Fruit fly (Drosophila melanogaster) whole organism, prepupa: ENCODE measurements around the gene CG31125.

Experiments used
- Blimp-1 ChIP-seq: fragments of 200-800 bp; sonication (Bioruptor generic); optimal IDR thresholded peaks from 3 replicates; lab custom pipeline; 2017; ENCODE audit warnings: missing biosample characterization, missing genetic modification characterization, mild to moderate bottlenecking, moderate library complexity, missing genetic modification reagents
- CG10631 ChIP-seq: fragments of 200-800 bp; sonication (Bioruptor generic); optimal IDR thresholded peaks from 2 replicates; lab custom pipeline; 2016; ENCODE audit warnings: missing biosample characterization, missing genetic modification characterization
- CG10669 ChIP-seq: fragments of 200-800 bp; sonication (Bioruptor generic); optimal IDR thresholded peaks from 3 replicates; lab custom pipeline; 2018; ENCODE audit warnings: missing biosample characterization, mild to moderate bottlenecking, missing genetic modification characterization, moderate library complexity
- CG11294 ChIP-seq: fragments of 200-800 bp; sonication (Bioruptor generic); IDR thresholded peaks from 2 replicates; pipeline ENCODE4 v1.3.6; 2022; ENCODE audit warnings: missing biosample characterization, missing genetic modification characterization
- CG15336 ChIP-seq: fragments of 200-800 bp; sonication (Bioruptor generic); IDR thresholded peaks from 2 replicates; pipeline ENCODE4 v1.3.6; 2022; ENCODE audit warnings: missing biosample characterization, missing genetic modification characterization
- CG1621 ChIP-seq: fragments of 200-800 bp; sonication (Bioruptor generic); optimal IDR thresholded peaks from 3 replicates; lab custom pipeline; 2018; ENCODE audit warnings: missing biosample characterization, mild to moderate bottlenecking, missing genetic modification characterization
- CG3032 ChIP-seq: fragments of 200-800 bp; optimal IDR thresholded peaks from 2 replicates; lab custom pipeline; 2019; ENCODE audit warnings: missing biosample characterization, mild to moderate bottlenecking, missing genetic modification characterization, moderate library complexity
- CG32006 ChIP-seq: fragments of 200-800 bp; sonication (Bioruptor generic); optimal IDR thresholded peaks from 3 replicates; lab custom pipeline; 2017; ENCODE audit warnings: missing biosample characterization, mild to moderate bottlenecking, missing genetic modification characterization
- CG34406 ChIP-seq: fragments of 200-800 bp; sonication (Bioruptor generic); optimal IDR thresholded peaks from 3 replicates; lab custom pipeline; 2016; ENCODE audit warnings: missing biosample characterization, missing genetic modification characterization
- CG6163 ChIP-seq: fragments of 200-800 bp; sonication (Bioruptor generic); IDR thresholded peaks from 3 replicates; pipeline ENCODE4 v1.3.6; 2022; ENCODE audit warnings: missing biosample characterization, missing genetic modification characterization
- CG6276 ChIP-seq: fragments of 200-800 bp; sonication (Bioruptor generic); optimal IDR thresholded peaks from 2 replicates; lab custom pipeline; 2017; ENCODE audit warnings: missing biosample characterization, mild to moderate bottlenecking, missing genetic modification characterization
- CG6792 ChIP-seq: fragments of 200-800 bp; sonication (Bioruptor generic); optimal IDR thresholded peaks from 3 replicates; lab custom pipeline; 2016; ENCODE audit warnings: missing biosample characterization, missing genetic modification characterization
- CG6808 ChIP-seq: fragments of 200-800 bp; sonication (Bioruptor generic); optimal IDR thresholded peaks from 3 replicates; lab custom pipeline; 2017; ENCODE audit warnings: missing biosample characterization, missing genetic modification characterization, mild to moderate bottlenecking, moderate library complexity, missing genetic modification reagents
- CG6854 ChIP-seq: fragments of 200-800 bp; sonication (Bioruptor generic); optimal IDR thresholded peaks from 2 replicates; lab custom pipeline; 2017; ENCODE audit warnings: missing biosample characterization, mild to moderate bottlenecking, missing genetic modification characterization
- CG8119 ChIP-seq: fragments of 200-800 bp; sonication (Bioruptor generic); IDR thresholded peaks from 3 replicates; pipeline ENCODE4 v1.3.6; 2022; ENCODE audit warnings: missing biosample characterization, missing genetic modification characterization
- CG8319 ChIP-seq: fragments of 200-800 bp; sonication (Bioruptor generic); optimal IDR thresholded peaks from 3 replicates; lab custom pipeline; 2016; ENCODE audit warnings: missing biosample characterization, missing genetic modification characterization
- CG9139 ChIP-seq: fragments of 200-800 bp; sonication (Bioruptor generic); optimal IDR thresholded peaks from 3 replicates; lab custom pipeline; 2017; ENCODE audit warnings: missing biosample characterization, mild to moderate bottlenecking, missing genetic modification characterization
- Eip75B ChIP-seq: fragments of 200-800 bp; sonication (Bioruptor generic); optimal IDR thresholded peaks from 3 replicates; lab custom pipeline; 2016; ENCODE audit warnings: missing biosample characterization, missing genetic modification characterization
- Eip78C ChIP-seq: fragments of 200-800 bp; sonication (Bioruptor generic); peaks from one replicate; lab custom pipeline; 2016; ENCODE audit warnings: missing biosample characterization, missing genetic modification characterization
- Eip93F ChIP-seq: fragments of 200-800 bp; sonication (Bioruptor generic); optimal IDR thresholded peaks from 2 replicates; lab custom pipeline; 2016; ENCODE audit warnings: missing biosample characterization, mild to moderate bottlenecking, missing genetic modification characterization
- Ets21C ChIP-seq: fragments of 200-800 bp; sonication (Bioruptor generic); optimal IDR thresholded peaks from 3 replicates; lab custom pipeline; 2016; ENCODE audit warnings: missing biosample characterization, missing genetic modification characterization
- Ets96B ChIP-seq: fragments of 200-800 bp; optimal IDR thresholded peaks from 2 replicates; lab custom pipeline; 2019; ENCODE audit warnings: missing biosample characterization, mild to moderate bottlenecking, missing genetic modification characterization, moderate library complexity
- Gug ChIP-seq: fragments of 200-800 bp; sonication (Bioruptor generic); IDR thresholded peaks from 2 replicates; pipeline ENCODE4 v1.3.6; 2022; ENCODE audit warnings: missing biosample characterization, missing genetic modification characterization
- Hr39 ChIP-seq: fragments of 200-800 bp; sonication (Bioruptor generic); optimal IDR thresholded peaks from 2 replicates; lab custom pipeline; 2016; ENCODE audit warnings: missing biosample characterization, missing genetic modification characterization
- Hr4 ChIP-seq: fragments of 200-800 bp; sonication (Bioruptor generic); optimal IDR thresholded peaks from 3 replicates; lab custom pipeline; 2016; ENCODE audit warnings: missing biosample characterization, missing genetic modification characterization
- Lpt ChIP-seq: fragments of 200-800 bp; sonication (Bioruptor generic); optimal IDR thresholded peaks from 3 replicates; lab custom pipeline; 2016; ENCODE audit warnings: missing biosample characterization, missing genetic modification characterization
- OdsH ChIP-seq: fragments of 200-800 bp; sonication (Bioruptor generic); optimal IDR thresholded peaks from 3 replicates; lab custom pipeline; 2016; ENCODE audit warnings: missing biosample characterization, missing genetic modification characterization
- Smox ChIP-seq: fragments of 200-800 bp; sonication (Bioruptor generic); optimal IDR thresholded peaks from 3 replicates; lab custom pipeline; 2016; ENCODE audit warnings: missing biosample characterization, missing genetic modification characterization
- Sox102F ChIP-seq: fragments of 200-800 bp; sonication (Bioruptor generic); optimal IDR thresholded peaks from 2 replicates; lab custom pipeline; 2016; ENCODE audit warnings: missing biosample characterization, mild to moderate bottlenecking, missing genetic modification characterization
- Sox14 ChIP-seq: fragments of 200-800 bp; sonication (Bioruptor generic); optimal IDR thresholded peaks from 3 replicates; lab custom pipeline; 2016; ENCODE audit warnings: missing biosample characterization, missing genetic modification characterization
- Sox15 ChIP-seq: fragments of 200-800 bp; sonication (Bioruptor generic); optimal IDR thresholded peaks from 3 replicates; lab custom pipeline; 2016; ENCODE audit warnings: missing biosample characterization, missing genetic modification characterization
- achi ChIP-seq: fragments of 200-800 bp; sonication (Bioruptor generic); optimal IDR thresholded peaks from 3 replicates; lab custom pipeline; 2016; ENCODE audit warnings: missing biosample characterization, missing genetic modification characterization
- acj6 ChIP-seq: fragments of 200-800 bp; sonication (Bioruptor generic); optimal IDR thresholded peaks from 3 replicates; lab custom pipeline; 2016; ENCODE audit warnings: missing biosample characterization, missing genetic modification characterization
- cyc ChIP-seq: fragments of 200-800 bp; sonication (Bioruptor generic); optimal IDR thresholded peaks from 3 replicates; lab custom pipeline; 2016; ENCODE audit warnings: missing biosample characterization, missing genetic modification characterization
- dac ChIP-seq: fragments of 200-800 bp; sonication (Bioruptor generic); optimal IDR thresholded peaks from 2 replicates; lab custom pipeline; 2017; ENCODE audit warnings: missing biosample characterization, mild to moderate bottlenecking, missing genetic modification characterization
- eg ChIP-seq: fragments of 200-800 bp; sonication (Bioruptor generic); IDR thresholded peaks from 3 replicates; pipeline ENCODE4 v1.3.6; 2022; ENCODE audit warnings: missing biosample characterization, missing genetic modification characterization
- esn ChIP-seq: fragments of 200-800 bp; sonication (Bioruptor generic); optimal IDR thresholded peaks from 2 replicates; lab custom pipeline; 2016; ENCODE audit warnings: missing biosample characterization, mild to moderate bottlenecking, missing genetic modification characterization, moderate library complexity
- fkh ChIP-seq: fragments of 200-800 bp; sonication (Bioruptor generic); optimal IDR thresholded peaks from 3 replicates; lab custom pipeline; 2017; ENCODE audit warnings: missing biosample characterization, mild to moderate bottlenecking, missing genetic modification characterization, moderate library complexity
- net ChIP-seq: fragments of 200-800 bp; sonication (Bioruptor generic); optimal IDR thresholded peaks from 3 replicates; lab custom pipeline; 2016; ENCODE audit warnings: missing biosample characterization, missing genetic modification characterization
- pdm3 ChIP-seq: fragments of 200-800 bp; sonication (Bioruptor generic); optimal IDR thresholded peaks from 3 replicates; lab custom pipeline; 2016; ENCODE audit warnings: missing biosample characterization, missing genetic modification characterization
- spab ChIP-seq: fragments of 200-800 bp; sonication (Bioruptor generic); optimal IDR thresholded peaks from 2 replicates; lab custom pipeline; 2017; ENCODE audit warnings: missing biosample characterization, mild to moderate bottlenecking, missing genetic modification characterization, missing genetic modification reagents
- svp ChIP-seq: fragments of 200-800 bp; sonication (Bioruptor generic); peaks from one replicate; lab custom pipeline; 2016; ENCODE audit warnings: missing biosample characterization, missing genetic modification characterization
- topi ChIP-seq: fragments of 200-800 bp; sonication (Bioruptor generic); optimal IDR thresholded peaks from 3 replicates; lab custom pipeline; 2016; ENCODE audit warnings: missing biosample characterization, missing genetic modification characterization
- vri ChIP-seq: fragments of 200-800 bp; sonication (Bioruptor generic); optimal IDR thresholded peaks from 3 replicates; lab custom pipeline; 2016; ENCODE audit warnings: missing biosample characterization, mild to moderate bottlenecking, missing genetic modification characterization

Gene CG31125

dm6 chr3R:24629877-24630808 is 24.5 kb downstream of the CG31125 start, which contains the start of gene Wsck:
TSS of gene Wsck (minus strand) at chr3R:24630075.
- TF ChIP-seq CG6792 (GFP tag; lab: Kevin White, UChicago) (no peak), CG34406 (no peak), CG3032 (tag; lab: Kevin White, UChicago) (no peak), Gug (GFP tag; lab: Robert Waterston, UW) (no peak), Sox15 (GFP tag; lab: Kevin White, UChicago) (no peak), Eip75B (GFP tag; lab: Kevin White, UChicago) (no peak), CG8119 (peak; percentile 21; the same call in 1 of the 3 replicates), net (GFP tag; lab: Kevin White, UChicago) (peak; percentile 24), svp (no peak), Hr39 (GFP tag; lab: Kevin White, UChicago) (no peak), Sox14 (GFP tag; lab: Kevin White, UChicago) (peak; percentile 96), CG6808 (no peak), CG6276 (GFP tag; lab: Kevin White, UChicago) (no peak), CG10669 (GFP tag; lab: Kevin White, UChicago) (no peak), eg (GFP tag; lab: Robert Waterston, UW) (peak; percentile 37; the same call in 1 of the 3 replicates), Eip78C (GFP tag; lab: Kevin White, UChicago) (peak; percentile 71), Lpt (GFP tag; lab: Kevin White, UChicago) (peak; percentile 53), dac (no peak), achi (no peak), CG32006 (GFP tag; lab: Kevin White, UChicago) (no peak), CG6163 (GFP tag; lab: Robert Waterston, UW) (peak; percentile 55; the same call in 1 of the 3 replicates), CG1621 (tag; lab: Kevin White, UChicago) (peak; percentile 67), Smox (GFP tag; lab: Kevin White, UChicago) (no peak), Ets96B (tag; lab: Kevin White, UChicago) (no peak), CG10631 (no peak), esn (GFP tag; lab: Kevin White, UChicago) (peak; percentile 39), fkh (peak; percentile 98), Hr4 (GFP tag; lab: Kevin White, UChicago) (no peak), OdsH (GFP tag; lab: Kevin White, UChicago) (no peak)

- TF ChIP-seq eg (GFP tag; lab: Robert Waterston, UW) (peak; percentile 24; the same call in 1 of the 3 replicates), CG6276 (GFP tag; lab: Kevin White, UChicago) (peak; percentile 15), Eip75B (GFP tag; lab: Kevin White, UChicago) (no peak), vri (GFP tag; lab: Kevin White, UChicago) (peak; percentile 43), CG6163 (GFP tag; lab: Robert Waterston, UW) (no peak), OdsH (GFP tag; lab: Kevin White, UChicago) (no peak), spab (no peak), net (GFP tag; lab: Kevin White, UChicago) (no peak), Eip93F (no peak), CG11294 (GFP tag; lab: Robert Waterston, UW) (no peak), CG15336 (GFP tag; lab: Robert Waterston, UW) (no peak)
Observed at dm6 chr3R:24626667-24627066, 28.0 kb downstream of the CG31125 start.

- TF ChIP-seq CG1621 (tag; lab: Kevin White, UChicago) = no peak
- peak; percentile 0 for TF ChIP-seq cyc (GFP tag; lab: Kevin White, UChicago)
- peak; percentile 24 for TF ChIP-seq topi (GFP tag; lab: Kevin White, UChicago)
- no peak for TF ChIP-seq fkh
- TF ChIP-seq achi = peak; percentile 20
- peak; percentile 17 for TF ChIP-seq acj6
- no peak for TF ChIP-seq CG6792 (GFP tag; lab: Kevin White, UChicago)
- TF ChIP-seq Ets96B (tag; lab: Kevin White, UChicago) = no peak
- TF ChIP-seq CG6854 (GFP tag; lab: Kevin White, UChicago) = no peak
- TF ChIP-seq Ets21C (GFP tag; lab: Kevin White, UChicago) = no peak
- peak; percentile 73 for TF ChIP-seq svp
- TF ChIP-seq OdsH (GFP tag; lab: Kevin White, UChicago) = no peak
- TF ChIP-seq CG9139 (GFP tag; lab: Kevin White, UChicago) = no peak
- peak; percentile 58 for TF ChIP-seq CG15336 (GFP tag; lab: Robert Waterston, UW)
- TF ChIP-seq CG8119 = 0 out of 3 replicates have a peak, but pooled peaks have one; percentile 49
- TF ChIP-seq pdm3 (GFP tag; lab: Kevin White, UChicago) = no peak
- TF ChIP-seq CG10669 (GFP tag; lab: Kevin White, UChicago) = no peak
- peak; percentile 55 for TF ChIP-seq esn (GFP tag; lab: Kevin White, UChicago)
- TF ChIP-seq CG10631 = no peak
- TF ChIP-seq CG8319 (GFP tag; lab: Kevin White, UChicago) = peak; percentile 3
- peak; percentile 36 for TF ChIP-seq Sox102F (GFP tag; lab: Kevin White, UChicago)
- no peak for TF ChIP-seq CG11294 (GFP tag; lab: Robert Waterston, UW)
- TF ChIP-seq Hr39 (GFP tag; lab: Kevin White, UChicago) = peak; percentile 30
- no peak for TF ChIP-seq Blimp-1 (GFP tag; lab: Kevin White, UChicago)
Observed at dm6 chr3R:24626003-24626486, 28.6 kb downstream of the CG31125 start.
